Worm (Caenorhabditis elegans) whole organism, L3 larva: ENCODE data around the gene F34H10.1.

Source experiments
- R02D3.7 ChIP-seq: fragments of 150-350 bp; optimal IDR thresholded peaks from 2 replicates; lab custom pipeline; 2014; ENCODE audit warnings: missing biosample characterization, missing genetic modification characterization
- ZK546.5 ChIP-seq: sonication (generic microtip); optimal IDR thresholded peaks from 2 replicates; lab custom pipeline; 2017; ENCODE audit warnings: missing biosample characterization, missing genetic modification characterization
- aly-2 ChIP-seq: fragments of 150-350 bp; optimal IDR thresholded peaks from 2 replicates; lab custom pipeline; 2014; ENCODE audit warnings: missing biosample characterization, missing genetic modification characterization
- ama-1 ChIP-seq: fragments of 150-350 bp; optimal IDR thresholded peaks from 2 replicates; lab custom pipeline; 2018
- ceh-16 ChIP-seq: sonication (generic microtip); optimal IDR thresholded peaks from 2 replicates; lab custom pipeline; 2017; ENCODE audit warnings: missing biosample characterization, missing genetic modification characterization
- ceh-28 ChIP-seq: fragments of 150-350 bp; optimal IDR thresholded peaks from 2 replicates; lab custom pipeline; 2014; ENCODE audit warnings: missing biosample characterization, missing genetic modification reagents, missing genetic modification characterization
- ceh-82 ChIP-seq: fragments of 150-350 bp; optimal IDR thresholded peaks from 2 replicates; lab custom pipeline; 2014; ENCODE audit warnings: missing biosample characterization, missing genetic modification characterization
- ceh-9 ChIP-seq: sonication (generic microtip); optimal IDR thresholded peaks from 2 replicates; lab custom pipeline; 2018; ENCODE audit warnings: missing biosample characterization, missing genetic modification characterization
- daf-12 ChIP-seq: fragments of 150-350 bp; optimal IDR thresholded peaks from 2 replicates; lab custom pipeline; 2014; ENCODE audit warnings: missing biosample characterization, missing genetic modification reagents, missing genetic modification characterization
- egl-27 ChIP-seq: sonication (generic microtip); optimal IDR thresholded peaks from 4 replicates; lab custom pipeline; 2017; ENCODE audit warnings: missing biosample characterization, missing genetic modification reagents, missing genetic modification characterization
- egl-5 ChIP-seq: fragments of 150-350 bp; optimal IDR thresholded peaks from 2 replicates; lab custom pipeline; 2017; ENCODE audit warnings: missing biosample characterization, missing genetic modification reagents, missing genetic modification characterization, inconsistent platforms
- elt-1 ChIP-seq: fragments of 150-350 bp; optimal IDR thresholded peaks from 2 replicates; lab custom pipeline; 2014; ENCODE audit warnings: missing biosample characterization, missing genetic modification characterization
- elt-2 ChIP-seq: sonication (generic microtip); optimal IDR thresholded peaks from 2 replicates; lab custom pipeline; 2016; ENCODE audit warnings: missing genetic modification reagents, mild to moderate bottlenecking, missing genetic modification characterization, missing compliant biosample characterization
- elt-3 ChIP-seq, 3 experiments: fragments of 150-350 bp in 1 of 3; sonication (generic microtip) in 2 of 3; optimal IDR thresholded peaks; 2 replicates in 2 of 3; 4 replicates in 1 of 3; lab custom pipeline; 2014 to 2017; ENCODE audit warnings: missing biosample characterization in 3 of 3, missing genetic modification characterization in 3 of 3
- eor-1 ChIP-seq, 2 experiments: fragments of 150-350 bp; optimal IDR thresholded peaks; 2 replicates each; lab custom pipeline; 2014 to 2018; ENCODE audit warnings: missing biosample characterization in 2 of 2, missing genetic modification characterization in 2 of 2
- fkh-10 ChIP-seq: sonication (generic microtip); optimal IDR thresholded peaks from 2 replicates; lab custom pipeline; 2017; ENCODE audit warnings: missing biosample characterization, missing genetic modification reagents, missing genetic modification characterization
- fkh-2 ChIP-seq: fragments of 150-350 bp; optimal IDR thresholded peaks from 2 replicates; lab custom pipeline; 2014; ENCODE audit warnings: missing biosample characterization, missing genetic modification reagents, missing genetic modification characterization
- fos-1 ChIP-seq: fragments of 150-350 bp; optimal IDR thresholded peaks from 2 replicates; lab custom pipeline; 2014; ENCODE audit warnings: missing biosample characterization, missing genetic modification characterization
- hmg-11 ChIP-seq: sonication (generic microtip); optimal IDR thresholded peaks from 2 replicates; lab custom pipeline; 2016; ENCODE audit warnings: missing genetic modification characterization, missing compliant biosample characterization
- jun-1 ChIP-seq: fragments of 150-350 bp; optimal IDR thresholded peaks from 2 replicates; lab custom pipeline; 2014; ENCODE audit warnings: missing biosample characterization, missing genetic modification reagents, missing genetic modification characterization
- lin-15B ChIP-seq: fragments of 150-350 bp; optimal IDR thresholded peaks from 2 replicates; lab custom pipeline; 2014; ENCODE audit warnings: missing biosample characterization, missing genetic modification characterization
- lin-39 ChIP-seq: fragments of 150-350 bp; optimal IDR thresholded peaks from 2 replicates; lab custom pipeline; 2018; ENCODE audit warnings: missing biosample characterization, missing genetic modification reagents, missing genetic modification characterization
- lsy-12 ChIP-seq: sonication (generic microtip); optimal IDR thresholded peaks from 2 replicates; lab custom pipeline; 2016; ENCODE audit warnings: mild to moderate bottlenecking, missing genetic modification characterization, missing compliant biosample characterization
- mdl-1 ChIP-seq: fragments of 150-350 bp; optimal IDR thresholded peaks from 2 replicates; lab custom pipeline; 2014; ENCODE audit warnings: missing biosample characterization, missing genetic modification characterization
- mml-1 ChIP-seq: fragments of 150-350 bp; sonication (generic microtip); optimal IDR thresholded peaks from 3 replicates; lab custom pipeline; 2014; ENCODE audit warnings: missing biosample characterization, missing genetic modification characterization
- nfya-1 ChIP-seq: sonication (generic microtip); optimal IDR thresholded peaks from 2 replicates; lab custom pipeline; 2017; ENCODE audit warnings: missing genetic modification characterization, mild to moderate bottlenecking, missing compliant biosample characterization, antibody characterized with exemption, moderate library complexity; ENCODE audit not compliant: insufficient read depth
- nhr-11 ChIP-seq: fragments of 150-350 bp; optimal IDR thresholded peaks from 2 replicates; lab custom pipeline; 2014; ENCODE audit warnings: missing biosample characterization, missing genetic modification characterization
- nhr-12 ChIP-seq: fragments of 150-350 bp; optimal IDR thresholded peaks from 2 replicates; lab custom pipeline; 2014; ENCODE audit warnings: missing biosample characterization, missing genetic modification characterization
- nhr-23 ChIP-seq: fragments of 150-350 bp; optimal IDR thresholded peaks from 2 replicates; lab custom pipeline; 2014; ENCODE audit warnings: missing biosample characterization, missing genetic modification reagents, missing genetic modification characterization
- nhr-237 ChIP-seq: fragments of 150-350 bp; optimal IDR thresholded peaks from 2 replicates; lab custom pipeline; 2014; ENCODE audit warnings: missing biosample characterization, missing genetic modification characterization
- nhr-25 ChIP-seq: sonication (generic microtip); optimal IDR thresholded peaks from 2 replicates; lab custom pipeline; 2017; ENCODE audit warnings: missing biosample characterization, missing genetic modification characterization
- nhr-28 ChIP-seq: fragments of 150-350 bp; optimal IDR thresholded peaks from 2 replicates; lab custom pipeline; 2014; ENCODE audit warnings: missing biosample characterization, missing genetic modification characterization
- nhr-43 ChIP-seq: sonication (generic microtip); optimal IDR thresholded peaks from 2 replicates; lab custom pipeline; 2016; ENCODE audit warnings: mild to moderate bottlenecking, missing genetic modification characterization, missing compliant biosample characterization; ENCODE audit not compliant: poor library complexity, severe bottlenecking
- nhr-67 ChIP-seq: fragments of 150-350 bp; optimal IDR thresholded peaks from 2 replicates; lab custom pipeline; 2014; ENCODE audit warnings: missing biosample characterization, missing genetic modification characterization
- nhr-76 ChIP-seq: fragments of 150-350 bp; sonication (generic microtip); optimal IDR thresholded peaks from 5 replicates; lab custom pipeline; 2014; ENCODE audit warnings: missing biosample characterization, missing genetic modification characterization
- nhr-77 ChIP-seq: fragments of 150-350 bp; optimal IDR thresholded peaks from 2 replicates; lab custom pipeline; 2014; ENCODE audit warnings: missing biosample characterization, missing genetic modification characterization
- pha-4 ChIP-seq: fragments of 150-350 bp; optimal IDR thresholded peaks from 2 replicates; lab custom pipeline; 2014; ENCODE audit warnings: missing biosample characterization, missing genetic modification reagents, missing genetic modification characterization
- pqm-1 ChIP-seq: fragments of 150-350 bp; optimal IDR thresholded peaks from 2 replicates; lab custom pipeline; 2017; ENCODE audit warnings: missing biosample characterization, missing genetic modification characterization, inconsistent platforms
- sea-2 ChIP-seq: fragments of 150-350 bp; sonication (generic microtip); optimal IDR thresholded peaks from 4 replicates; lab custom pipeline; 2014; ENCODE audit warnings: missing biosample characterization, missing genetic modification reagents, missing genetic modification characterization
- skn-1 ChIP-seq: fragments of 150-350 bp; optimal IDR thresholded peaks from 2 replicates; lab custom pipeline; 2014; ENCODE audit warnings: missing biosample characterization, missing genetic modification characterization
- snpc-4 ChIP-seq: fragments of 150-350 bp; optimal IDR thresholded peaks from 2 replicates; lab custom pipeline; 2014; ENCODE audit warnings: missing biosample characterization, missing genetic modification characterization
- tbx-2 ChIP-seq: sonication (generic microtip); optimal IDR thresholded peaks from 2 replicates; lab custom pipeline; 2016; ENCODE audit warnings: mild to moderate bottlenecking, missing genetic modification characterization, missing compliant biosample characterization
- unc-39 ChIP-seq: sonication (generic microtip); optimal IDR thresholded peaks from 4 replicates; lab custom pipeline; 2017; ENCODE audit warnings: missing biosample characterization, missing genetic modification characterization
- unc-62 ChIP-seq: fragments of 150-350 bp; sonication (generic microtip); optimal IDR thresholded peaks from 4 replicates; lab custom pipeline; 2014; ENCODE audit warnings: missing biosample characterization, missing genetic modification reagents, missing genetic modification characterization
- zag-1 ChIP-seq: fragments of 150-350 bp; optimal IDR thresholded peaks from 2 replicates; lab custom pipeline; 2014; ENCODE audit warnings: missing biosample characterization, missing genetic modification characterization
- ztf-11 ChIP-seq: fragments of 150-350 bp; optimal IDR thresholded peaks from 2 replicates; lab custom pipeline; 2014; ENCODE audit warnings: missing biosample characterization, missing genetic modification characterization
- ztf-4 ChIP-seq: fragments of 150-350 bp; optimal IDR thresholded peaks from 2 replicates; lab custom pipeline; 2014; ENCODE audit warnings: missing biosample characterization, missing genetic modification characterization

Gene F34H10.1

DNA sequence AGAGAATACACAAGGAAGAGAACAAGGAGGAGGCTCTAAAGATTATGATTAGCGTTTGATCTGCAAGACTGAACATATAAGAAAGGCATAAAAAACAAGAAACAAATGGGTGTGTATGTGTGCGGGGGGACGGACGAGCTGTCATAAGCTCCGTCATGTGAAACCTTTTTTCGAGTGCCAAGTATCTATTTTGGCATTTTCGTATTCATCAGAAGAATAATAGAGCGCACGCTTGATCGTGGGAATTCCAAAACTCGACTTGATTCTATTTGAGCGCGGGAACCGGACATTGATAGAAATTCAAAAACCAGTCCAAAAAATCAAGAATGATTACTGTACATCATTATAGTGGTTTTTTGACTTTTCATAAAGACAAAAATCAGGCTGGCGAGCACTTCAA, 30.8 kb downstream of the F34H10.1 start:
- TF ChIP-seq nhr-77 (tag; lab: Kevin White, UChicago) (no peak), egl-27 (tag; lab: Kevin White, UChicago) (no peak), tbx-2 (no peak), daf-12 (tag; lab: Kevin White, UChicago) (no peak), mml-1 (tag; lab: Kevin White, UChicago) (no peak), ZK546.5 (tag; lab: Kevin White, UChicago) (no peak), nhr-237 (tag; lab: Kevin White, UChicago) (no peak), nhr-11 (no peak), R02D3.7 (tag; lab: Kevin White, UChicago) (no peak), jun-1 (tag; lab: Kevin White, UChicago) (no peak)
- TF ChIP-seq, all 47 proteins: peak for 0

DNA sequence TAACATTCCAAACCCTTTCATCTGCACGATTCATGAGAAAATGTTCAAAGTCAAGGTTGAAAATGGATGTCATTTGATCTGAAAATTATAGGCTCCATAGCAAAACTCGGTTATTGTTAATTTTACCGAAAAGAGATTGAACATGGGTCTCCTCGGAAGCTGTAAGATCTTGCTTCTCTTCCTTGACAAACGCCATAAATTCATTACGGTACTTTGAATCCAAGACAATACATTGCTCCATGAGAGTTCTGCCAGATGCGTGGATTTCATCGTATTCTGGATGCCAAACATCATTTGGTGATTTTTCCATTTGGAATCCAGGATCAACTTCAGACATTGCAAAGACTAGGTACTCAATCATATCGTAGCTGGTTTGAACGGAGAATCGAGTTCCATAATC, 40.0 kb downstream of the F34H10.1 start:
- TF ChIP-seq nhr-43, result no peak
- no peak for TF ChIP-seq ama-1 (lab: Kevin White, UChicago)

DNA sequence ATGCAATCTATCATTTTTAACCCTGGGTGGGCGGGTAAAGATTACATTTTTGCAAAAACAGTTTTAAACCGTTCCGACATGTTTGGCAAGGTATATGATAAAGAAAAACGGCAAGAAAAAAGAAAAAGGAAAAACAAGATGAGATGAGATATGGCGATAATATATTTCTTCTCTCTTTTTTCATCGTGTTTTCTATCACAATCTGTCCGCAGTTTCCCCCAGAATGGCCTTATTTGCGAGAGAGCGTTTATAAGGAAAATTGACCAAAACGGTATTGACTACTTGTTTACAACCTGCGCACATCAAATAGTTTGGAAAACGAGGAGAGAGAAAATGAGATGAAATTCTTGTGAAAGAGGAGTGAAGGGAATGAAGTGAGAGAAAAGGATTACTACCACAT, 41.5 kb downstream of the F34H10.1 start:
- TF ChIP-seq nhr-28 (tag; lab: Kevin White, UChicago) (no peak), nhr-67 (tag; lab: Kevin White, UChicago) (no peak), nhr-23 (tag; lab: Kevin White, UChicago) (peak; percentile 50), nhr-77 (tag; lab: Kevin White, UChicago) (no peak), ama-1 (lab: Kevin White, UChicago) (no peak), unc-62 (GFP tag; lab: Kevin White, UChicago) (peak; percentile 49), ceh-82 (no peak), fkh-10 (peak; percentile 20), eor-1 (tag; optimal IDR thresholded peaks at IDR 0.05; lab: Kevin White, UChicago) (no peak), elt-2 (no peak), egl-27 (tag; lab: Kevin White, UChicago) (no peak), ztf-11 (tag; lab: Kevin White, UChicago) (no peak), jun-1 (tag; lab: Kevin White, UChicago) (no peak), lin-15B (tag; lab: Kevin White, UChicago) (no peak), ceh-16 (no peak), aly-2 (no peak), nhr-12 (no peak), R02D3.7 (tag; lab: Kevin White, UChicago) (peak; percentile 11), nhr-237 (tag; lab: Kevin White, UChicago) (no peak), mdl-1 (tag; lab: Kevin White, UChicago) (no peak), lsy-12 (tag; lab: Kevin White, UChicago) (no peak), nhr-25 (tag; lab: Kevin White, UChicago) (peak; percentile 15), daf-12 (tag; lab: Kevin White, UChicago) (no peak), fkh-2 (no peak), skn-1 (tag; lab: Kevin White, UChicago) (no peak), pqm-1 (tag; lab: Kevin White, UChicago) (no peak), egl-5 (tag; lab: Kevin White, UChicago) (no peak), sea-2 (GFP tag; lab: Kevin White, UChicago) (no peak), nhr-43 (peak; percentile 17), elt-3 (tag; optimal IDR thresholded peaks at IDR 0.05; lab: Kevin White, UChicago) (no peak), elt-1 (tag; lab: Kevin White, UChicago) (peak; percentile 68), fos-1 (tag; lab: Kevin White, UChicago) (no peak), zag-1 (tag; lab: Kevin White, UChicago) (no peak), pha-4 (tag; lab: Kevin White, UChicago) (no peak), nhr-11 (no peak), ztf-4 (no peak), hmg-11 (tag; lab: Kevin White, UChicago) (no peak), tbx-2 (no peak), ceh-9 (tag; lab: Kevin White, UChicago) (no peak), lin-39 (tag; lab: Kevin White, UChicago) (no peak), snpc-4 (tag; lab: Kevin White, UChicago) (no peak), nhr-76 (tag; lab: Kevin White, UChicago) (no peak), mml-1 (tag; lab: Kevin White, UChicago) (no peak), unc-39 (tag; lab: Kevin White, UChicago) (no peak), ceh-28 (tag; lab: Kevin White, UChicago) (peak; percentile 30), ZK546.5 (tag; lab: Kevin White, UChicago) (no peak), nfya-1 (no peak)
